Worm (Caenorhabditis elegans): ENCODE measurements around the gene srj-21.

DNA sequence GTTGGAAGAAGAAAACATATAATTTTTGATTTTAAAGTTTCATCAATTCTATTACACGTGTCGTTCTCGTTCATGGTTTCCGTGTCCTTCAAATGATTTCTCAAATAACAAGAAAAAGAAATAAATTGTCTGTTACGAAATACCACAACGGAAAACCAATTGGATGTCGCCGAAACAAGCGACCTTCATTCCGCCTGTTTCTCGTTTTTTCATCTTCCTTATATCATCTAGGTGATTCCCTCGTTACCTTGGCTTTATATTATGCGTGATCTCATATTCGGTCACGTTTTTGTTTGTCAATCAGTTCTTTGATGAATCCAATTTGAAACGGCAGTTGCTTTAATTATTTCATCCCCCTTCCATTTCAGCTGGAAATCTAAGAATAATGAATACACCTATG lies 12.0 kb downstream of the srj-21 start:
- no peak for TF ChIP-seq syd-9 (tag; optimal IDR thresholded peaks at IDR 0.05)
- TF ChIP-seq pqm-1 (tag; optimal IDR thresholded peaks at IDR 0.05) = no peak
- no peak for TF ChIP-seq sox-2 (GFP tag; IDR thresholded peaks at IDR 0.05)
- no peak for TF ChIP-seq Y22D7AL.16 (tag; optimal IDR thresholded peaks at IDR 0.05)
- TF ChIP-seq ets-4 (tag; optimal IDR thresholded peaks at IDR 0.05) = no peak
- TF ChIP-seq K02D7.2 (tag; optimal IDR thresholded peaks at IDR 0.05) = no peak
- TF ChIP-seq ttx-3 (tag; optimal IDR thresholded peaks at IDR 0.05) = no peak
- no peak for TF ChIP-seq hlh-30 (tag; optimal IDR thresholded peaks at IDR 0.05; ENCODE audit: insufficient read depth)
- TF ChIP-seq pros-1 (tag; optimal IDR thresholded peaks at IDR 0.05) = no peak
